Fruit fly (Drosophila melanogaster): ENCODE data around the gene CG15544.

Gene CG15544

DNA sequence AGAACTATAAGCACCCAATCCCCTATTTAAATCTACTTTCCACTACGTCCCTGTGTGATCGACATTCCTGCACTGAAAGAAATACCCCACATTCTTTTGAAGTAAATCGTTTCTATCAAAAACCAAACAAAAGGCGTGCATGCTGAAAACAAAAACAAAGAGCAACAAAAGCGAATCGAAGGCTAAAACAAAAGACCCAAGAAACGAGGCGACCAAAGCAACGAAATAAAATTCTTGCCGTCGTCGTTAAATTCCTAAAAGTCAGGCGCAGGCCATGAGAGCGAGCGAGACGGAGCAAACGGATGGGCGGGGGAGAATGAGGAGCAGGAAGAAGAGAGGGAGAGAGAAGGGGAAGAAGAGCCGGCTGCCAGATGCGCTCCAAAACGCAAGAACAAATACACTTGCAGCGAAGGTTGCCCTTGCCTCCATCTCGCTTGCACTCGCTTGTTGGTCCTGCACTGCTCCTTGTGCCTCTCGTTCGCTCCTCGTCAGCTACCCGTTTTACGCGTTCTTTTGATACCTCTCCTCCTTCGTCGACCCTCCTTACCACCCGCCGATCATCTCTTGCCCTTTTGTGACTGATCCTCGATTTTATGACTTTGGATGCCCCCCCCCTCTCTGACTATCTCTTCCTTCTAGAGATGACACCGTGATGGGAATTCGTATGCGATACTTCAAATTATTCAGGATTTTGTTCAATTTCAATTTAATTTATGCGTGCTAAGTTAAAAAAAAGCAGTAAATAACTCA, 32.9 kb upstream of the CG15544 start:
- peak; percentile 4; the same call in 1 of the 2 replicates for TF ChIP-seq CG9932 (GFP tag; IDR thresholded peaks at IDR 0.05)
- no peak for TF ChIP-seq sim (GFP tag; IDR thresholded peaks at IDR 0.05)
- peak; percentile 87 for TF ChIP-seq CG1832 (GFP tag; optimal IDR thresholded peaks at IDR 0.05)
- TF ChIP-seq CG12942 (GFP tag; optimal IDR thresholded peaks at IDR 0.05): no peak
- TF ChIP-seq sens (GFP tag): peak; percentile 72
- TF ChIP-seq Doc2 (GFP tag; IDR thresholded peaks at IDR 0.05): no peak
- TF ChIP-seq CG17186 (GFP tag; optimal IDR thresholded peaks at IDR 0.05): no peak
- TF ChIP-seq CG15479 (GFP tag; optimal IDR thresholded peaks at IDR 0.05): peak; percentile 18
- peak; percentile 94 for TF ChIP-seq pros (GFP tag; optimal IDR thresholded peaks at IDR 0.05)
- no peak for TF ChIP-seq CG2116 (GFP tag; optimal IDR thresholded peaks at IDR 0.05)
- peak; percentile 22 for TF ChIP-seq chn (GFP tag; optimal IDR thresholded peaks at IDR 0.05)
- no peak for TF ChIP-seq CG15269 (tag; optimal IDR thresholded peaks at IDR 0.05)
- no peak for TF ChIP-seq Ets65A (GFP tag)
- TF ChIP-seq trh (GFP tag; optimal IDR thresholded peaks at IDR 0.05): no peak
- TF ChIP-seq CG18262 (tag; optimal IDR thresholded peaks at IDR 0.05): peak; percentile 18
- TF ChIP-seq her (GFP tag; optimal IDR thresholded peaks at IDR 0.05): no peak
- peak; percentile 98 for TF ChIP-seq psq (GFP tag; optimal IDR thresholded peaks at IDR 0.05)
- peak; percentile 71; the same call in 3 of the 4 replicates for TF ChIP-seq Dll (GFP tag; IDR thresholded peaks at IDR 0.05; ENCODE audit: partially characterized antibody)
- no peak for TF ChIP-seq Hr39 (optimal IDR thresholded peaks at IDR 0.05)
- TF ChIP-seq row (GFP tag; IDR thresholded peaks at IDR 0.05): 0 out of 3 replicates have a peak, but pooled peaks have one; percentile 30
- TF ChIP-seq crol (GFP tag; IDR thresholded peaks at IDR 0.05): peak; percentile 95
- TF ChIP-seq Dip3 (GFP tag; optimal IDR thresholded peaks at IDR 0.05): no peak
- peak; percentile 1; the same call in 1 of the 2 replicates for TF ChIP-seq H2.0 (GFP tag; IDR thresholded peaks at IDR 0.05)
- TF ChIP-seq chm (GFP tag; IDR thresholded peaks at IDR 0.05): no peak
- TF ChIP-seq Hr3 (GFP tag; optimal IDR thresholded peaks at IDR 0.05): no peak
- no peak for TF ChIP-seq unpg (GFP tag; optimal IDR thresholded peaks at IDR 0.05)
- TF ChIP-seq CG2875 (GFP tag; optimal IDR thresholded peaks at IDR 0.05): no peak
- no peak for TF ChIP-seq jing (GFP tag; optimal IDR thresholded peaks at IDR 0.05)
- TF ChIP-seq Bdp1 (GFP tag; optimal IDR thresholded peaks at IDR 0.05): no peak
- no peak for TF ChIP-seq mld (GFP tag; IDR thresholded peaks at IDR 0.05; ENCODE audit: partially characterized antibody)
- TF ChIP-seq nom (GFP tag; optimal IDR thresholded peaks at IDR 0.05): peak; percentile 45
- TF ChIP-seq Optix (GFP tag; IDR thresholded peaks at IDR 0.05): 0 out of 3 replicates have a peak, but pooled peaks have one; percentile 27
- no peak for TF ChIP-seq vnd (GFP tag; IDR thresholded peaks at IDR 0.05; ENCODE audit: partially characterized antibody)
- TF ChIP-seq Lpt (GFP tag; optimal IDR thresholded peaks at IDR 0.05): peak; percentile 6
- TF ChIP-seq ham (GFP tag; IDR thresholded peaks at IDR 0.05): no peak
- peak; percentile 13; the same call in 1 of the 2 replicates for TF ChIP-seq CG13287 (GFP tag; IDR thresholded peaks at IDR 0.05; ENCODE audit: partially characterized antibody)
- no peak for TF ChIP-seq Usf (GFP tag; optimal IDR thresholded peaks at IDR 0.05)
- TF ChIP-seq CG10431 (GFP tag; optimal IDR thresholded peaks at IDR 0.05): no peak
- no peak for TF ChIP-seq phol (tag; optimal IDR thresholded peaks at IDR 0.05)
- TF ChIP-seq stc (GFP tag; IDR thresholded peaks at IDR 0.05): no peak
- no peak for TF ChIP-seq HLH4C (GFP tag; IDR thresholded peaks at IDR 0.05; ENCODE audit: partially characterized antibody)
- TF ChIP-seq BtbVII (GFP tag; optimal IDR thresholded peaks at IDR 0.05): no peak
- peak; percentile 59 for TF ChIP-seq aop (GFP tag; IDR thresholded peaks at IDR 0.05)
- TF ChIP-seq az2 (GFP tag; optimal IDR thresholded peaks at IDR 0.05): no peak
- TF ChIP-seq HLH3B (GFP tag; IDR thresholded peaks at IDR 0.05): no peak
- TF ChIP-seq CG6791 (GFP tag; IDR thresholded peaks at IDR 0.05; ENCODE audit: partially characterized antibody): peak; percentile 51; the same call in 2 of the 3 replicates
- 0 out of 3 replicates have a peak, but pooled peaks have one; percentile 17 for TF ChIP-seq ci (GFP tag; IDR thresholded peaks at IDR 0.05)
- peak; percentile 30 for TF ChIP-seq CG2712 (tag; optimal IDR thresholded peaks at IDR 0.05)
- TF ChIP-seq CG11085 (GFP tag; IDR thresholded peaks at IDR 0.05): no peak
- no peak for TF ChIP-seq hbn (GFP tag; IDR thresholded peaks at IDR 0.05; ENCODE audit: partially characterized antibody)

Data from whole organism, embryonic.